Fruit fly (Drosophila melanogaster): ENCODE measurements around the gene endos.

- TF ChIP-seq CG8632 (GFP tag; optimal IDR thresholded peaks at IDR 0.05) (no peak), achi (GFP tag; optimal IDR thresholded peaks at IDR 0.05) (no peak), CG16779 (tag; optimal IDR thresholded peaks at IDR 0.05) (peak; percentile 43), fd85E (GFP tag; optimal IDR thresholded peaks at IDR 0.05) (no peak)
Observed at dm6 chr3L:14053073-14053643, 21.7 kb upstream of the endos start, which contains the start of the genes CG13484 and Frl.

All from whole organism, prepupa.